Fruit fly (Drosophila melanogaster): Measurements from ENCODE around the gene NTPase.

NTPase gene

DNA sequence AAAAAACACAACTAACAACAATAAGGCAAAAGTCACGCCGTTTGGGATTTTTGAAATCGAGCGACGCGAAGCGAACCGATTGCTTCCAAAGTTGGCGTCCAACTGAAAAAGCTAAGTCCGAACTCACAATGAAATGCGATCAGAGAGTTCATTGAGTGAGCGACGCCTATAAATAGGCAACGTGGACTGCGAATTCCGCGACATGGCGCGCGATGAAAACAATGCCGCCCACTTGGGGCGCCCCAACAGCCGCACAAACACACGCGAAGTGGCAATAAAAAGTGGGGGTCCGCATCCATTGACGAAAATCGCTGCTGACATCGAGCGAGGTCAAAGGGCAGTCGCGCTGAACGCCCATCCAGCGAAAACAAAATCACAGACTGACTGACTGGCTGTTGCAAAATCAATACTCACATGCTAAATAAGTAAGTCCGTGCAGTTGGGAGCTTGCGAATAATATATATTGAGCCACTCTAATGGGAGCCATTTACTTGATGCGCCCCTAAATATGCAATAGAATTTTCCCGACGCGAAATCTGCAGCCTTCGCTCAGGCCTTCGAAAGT is 30.4 kb downstream of the NTPase start (continued):
- 0 out of 2 replicates have a peak, but pooled peaks have one; percentile 17 for TF ChIP-seq sna (GFP tag; IDR thresholded peaks at IDR 0.05; ENCODE audit: partially characterized antibody)
- TF ChIP-seq shn (GFP tag; optimal IDR thresholded peaks at IDR 0.05): no peak
- no peak for TF ChIP-seq CG43689 (GFP tag; IDR thresholded peaks at IDR 0.05)
- TF ChIP-seq CG7372 (GFP tag; IDR thresholded peaks at IDR 0.05): no peak
- no peak for TF ChIP-seq CG6272 (GFP tag; IDR thresholded peaks at IDR 0.05)
- TF ChIP-seq rib (GFP tag; IDR thresholded peaks at IDR 0.05): no peak
- TF ChIP-seq CG14965 (GFP tag; optimal IDR thresholded peaks at IDR 0.05; ENCODE audit: borderline replicate concordance): no peak
- peak in 1 of 2 experiments; percentile 14 for TF ChIP-seq Trl (optimal IDR thresholded peaks at IDR 0.05)
- TF ChIP-seq Trl (GFP tag; optimal IDR thresholded peaks at IDR 0.05): no peak
- no peak for TF ChIP-seq Dfd (GFP tag; optimal IDR thresholded peaks at IDR 0.05)
- no peak for TF ChIP-seq Fer1 (GFP tag; optimal IDR thresholded peaks at IDR 0.05)
- no peak for TF ChIP-seq CG7786 (GFP tag; optimal IDR thresholded peaks at IDR 0.05)
- no peak for TF ChIP-seq CG1529 (GFP tag; optimal IDR thresholded peaks at IDR 0.05)
- TF ChIP-seq CG11456 (GFP tag; IDR thresholded peaks at IDR 0.05): no peak
- TF ChIP-seq Usf (GFP tag; optimal IDR thresholded peaks at IDR 0.05): no peak
- TF ChIP-seq btn (GFP tag; optimal IDR thresholded peaks at IDR 0.05): no peak
- TF ChIP-seq CG2129 (GFP tag; IDR thresholded peaks at IDR 0.05; ENCODE audit: partially characterized antibody): no peak
- no peak for TF ChIP-seq CG8290 (GFP tag; optimal IDR thresholded peaks at IDR 0.05)
- peak in 1 of 2 experiments; percentile 55 for TF ChIP-seq CG8290 (tag; optimal IDR thresholded peaks at IDR 0.05)
- no peak for TF ChIP-seq cad (GFP tag; optimal IDR thresholded peaks at IDR 0.05)
- no peak for TF ChIP-seq CG12299 (tag; optimal IDR thresholded peaks at IDR 0.05)
- no peak for TF ChIP-seq CG14667 (GFP tag; IDR thresholded peaks at IDR 0.05)
- no peak for TF ChIP-seq Asciz (GFP tag; optimal IDR thresholded peaks at IDR 0.05)
- no peak for TF ChIP-seq ap (GFP tag; IDR thresholded peaks at IDR 0.05)
- no peak for TF ChIP-seq corto (GFP tag; optimal IDR thresholded peaks at IDR 0.05)
- no peak for TF ChIP-seq TFAM (GFP tag; optimal IDR thresholded peaks at IDR 0.05)
- TF ChIP-seq dmrt11E (tag; optimal IDR thresholded peaks at IDR 0.05): no peak
- no peak for TF ChIP-seq danr (GFP tag; IDR thresholded peaks at IDR 0.05)
- no peak for TF ChIP-seq Dad (GFP tag; optimal IDR thresholded peaks at IDR 0.05)
- no peak for TF ChIP-seq CG2712 (tag; optimal IDR thresholded peaks at IDR 0.05)
- no peak for TF ChIP-seq br (optimal IDR thresholded peaks at IDR 0.05)
- TF ChIP-seq Oli (tag; optimal IDR thresholded peaks at IDR 0.05): no peak
- no peak for TF ChIP-seq luna (GFP tag; optimal IDR thresholded peaks at IDR 0.05)
- TF ChIP-seq sr (GFP tag; IDR thresholded peaks at IDR 0.05): 0 out of 3 replicates have a peak, but pooled peaks have one; percentile 3
- no peak for TF ChIP-seq kni (GFP tag; optimal IDR thresholded peaks at IDR 0.05)
- peak in 1 of 2 experiments; percentile 74 for TF ChIP-seq Pdp1 (GFP tag; optimal IDR thresholded peaks at IDR 0.05)
- TF ChIP-seq slou (GFP tag; optimal IDR thresholded peaks at IDR 0.05): no peak
- no peak for TF ChIP-seq al (GFP tag; IDR thresholded peaks at IDR 0.05)
- TF ChIP-seq CG34224 (GFP tag; IDR thresholded peaks at IDR 0.05; ENCODE audit: partially characterized antibody): no peak
- TF ChIP-seq Neu2 (GFP tag; optimal IDR thresholded peaks at IDR 0.05; ENCODE audit: borderline replicate concordance): no peak
- TF ChIP-seq ind (GFP tag; optimal IDR thresholded peaks at IDR 0.05): no peak
- no peak for TF ChIP-seq CG17612 (GFP tag; IDR thresholded peaks at IDR 0.05)
- TF ChIP-seq kay (GFP tag; optimal IDR thresholded peaks at IDR 0.05): no peak
- TF ChIP-seq CG8089 (GFP tag; optimal IDR thresholded peaks at IDR 0.05): no peak
- no peak for TF ChIP-seq ttk (GFP tag; IDR thresholded peaks at IDR 0.05)
- peak; percentile 16 for TF ChIP-seq Med (GFP tag)
- peak; percentile 50 for TF ChIP-seq CG5180 (GFP tag; optimal IDR thresholded peaks at IDR 0.05)
- no peak for TF ChIP-seq hkb (optimal IDR thresholded peaks at IDR 0.05)
- no peak for TF ChIP-seq hkb (GFP tag; IDR thresholded peaks at IDR 0.05)
- TF ChIP-seq CG7271 (tag; optimal IDR thresholded peaks at IDR 0.05): no peak
- TF ChIP-seq CG2875 (GFP tag; optimal IDR thresholded peaks at IDR 0.05): no peak
- peak; percentile 77; the same call in 2 of the 4 replicates for TF ChIP-seq chinmo (GFP tag; IDR thresholded peaks at IDR 0.05; ENCODE audit: partially characterized antibody)

Data from whole organism, embryonic.